Fruit fly (Drosophila melanogaster): Measurements from ENCODE around the gene CG34148.

dm6 chr3R:21836614-21837013 is 41.9 kb downstream of the CG34148 start:
- TF ChIP-seq esn (GFP tag; optimal IDR thresholded peaks at IDR 0.05) = no peak
- TF ChIP-seq Gug (GFP tag; IDR thresholded peaks at IDR 0.05) = no peak
- TF ChIP-seq CG7368 (GFP tag; optimal IDR thresholded peaks at IDR 0.05) = no peak
- TF ChIP-seq Blimp-1 (GFP tag; optimal IDR thresholded peaks at IDR 0.05) = no peak
- TF ChIP-seq CG31627 (GFP tag; optimal IDR thresholded peaks at IDR 0.05) = no peak
- no peak for TF ChIP-seq CG16779 (tag; optimal IDR thresholded peaks at IDR 0.05)
- TF ChIP-seq CG15336 (GFP tag; IDR thresholded peaks at IDR 0.05) = no peak
- TF ChIP-seq OdsH (GFP tag; optimal IDR thresholded peaks at IDR 0.05) = no peak
